Worm (Caenorhabditis elegans) whole organism, L1 larva: ENCODE results near the gene Y75B8A.8.
A peak's percentile ranks its signal among the peaks of the same experiment; 100 is the strongest.

Source experiments
- C34B4.2 ChIP-seq: sonication (generic microtip); optimal IDR thresholded peaks from 2 replicates; lab custom pipeline; 2017; ENCODE audit warnings: mild to moderate bottlenecking, missing genetic modification characterization, missing compliant biosample characterization
- aha-1 ChIP-seq: fragments of 150-350 bp; optimal IDR thresholded peaks from 2 replicates; lab custom pipeline; 2014; ENCODE audit warnings: missing biosample characterization, missing genetic modification characterization
- ama-1 ChIP-seq: fragments of 150-350 bp; optimal IDR thresholded peaks from 2 replicates; lab custom pipeline; 2014
- blmp-1 ChIP-seq: fragments of 150-350 bp; optimal IDR thresholded peaks from 2 replicates; lab custom pipeline; 2014; ENCODE audit warnings: missing biosample characterization, missing genetic modification characterization
- ceh-8 ChIP-seq: fragments of 200-800 bp; sonication (Bioruptor generic); optimal IDR thresholded peaks from 2 replicates; lab custom pipeline; 2018; ENCODE audit warnings: mild to moderate bottlenecking, missing genetic modification characterization, moderate library complexity, missing compliant biosample characterization
- ceh-88 ChIP-seq: fragments of 200-800 bp; sonication (Bioruptor generic); IDR thresholded peaks from 2 replicates; pipeline ENCODE4 v1.3.6; 2022; ENCODE audit warnings: missing genetic modification characterization, missing compliant biosample characterization
- ces-1 ChIP-seq: fragments of 150-350 bp; optimal IDR thresholded peaks from 2 replicates; lab custom pipeline; 2014; ENCODE audit warnings: missing biosample characterization, missing genetic modification reagents, missing genetic modification characterization
- dpl-1 ChIP-seq, 3 experiments: fragments of 150-350 bp in 2 of 3; sonication (generic microtip) in 1 of 3; optimal IDR thresholded peaks; 2 replicates each; lab custom pipeline; 2014 to 2017; ENCODE audit warnings: missing biosample characterization in 3 of 3, missing genetic modification characterization in 3 of 3, missing genetic modification reagents in 3 of 3
- efl-1 ChIP-seq, 4 experiments: fragments of 150-350 bp; optimal IDR thresholded peaks in 3 of 4; peaks in 1 of 4; 1 replicate in 1 of 4; 2 replicates in 3 of 4; lab custom pipeline; 2014; ENCODE audit warnings: missing biosample characterization in 2 of 4, missing genetic modification characterization in 2 of 4, missing genetic modification reagents in 2 of 4
- efl-3 ChIP-seq: fragments of 200-800 bp; sonication (Bioruptor generic); optimal IDR thresholded peaks from 2 replicates; lab custom pipeline; 2018; ENCODE audit warnings: mild to moderate bottlenecking, missing genetic modification characterization, missing compliant biosample characterization
- egl-27 ChIP-seq, 2 experiments: fragments of 150-350 bp in 1 of 2; sonication (generic microtip); optimal IDR thresholded peaks; 3 replicates each; lab custom pipeline; 2017 to 2018; ENCODE audit warnings: missing biosample characterization in 2 of 2, missing genetic modification characterization in 2 of 2, missing genetic modification reagents in 2 of 2
- elt-3 ChIP-seq, 6 experiments: fragments of 150-350 bp in 1 of 6; sonication (generic microtip); optimal IDR thresholded peaks; 2 replicates each; lab custom pipeline; 2017 to 2018; ENCODE audit warnings: missing biosample characterization in 6 of 6, missing genetic modification characterization in 6 of 6, inconsistent platforms in 1 of 6
- fkh-10 ChIP-seq: sonication (generic microtip); optimal IDR thresholded peaks from 2 replicates; lab custom pipeline; 2017; ENCODE audit warnings: missing biosample characterization, missing genetic modification reagents, missing genetic modification characterization
- fkh-4 ChIP-seq: sonication (generic microtip); optimal IDR thresholded peaks from 2 replicates; lab custom pipeline; 2016; ENCODE audit warnings: missing compliant biosample characterization, missing genetic modification characterization, borderline replicate concordance
- fkh-8 ChIP-seq: sonication (generic microtip); optimal IDR thresholded peaks from 2 replicates; lab custom pipeline; 2016; ENCODE audit warnings: mild to moderate bottlenecking, missing genetic modification characterization, missing compliant biosample characterization
- hlh-17 ChIP-seq: fragments of 200-800 bp; sonication (Bioruptor generic); optimal IDR thresholded peaks from 2 replicates; lab custom pipeline; 2018; ENCODE audit warnings: missing genetic modification characterization, mild to moderate bottlenecking, missing compliant biosample characterization, moderate library complexity, borderline replicate concordance
- hpl-2 ChIP-seq: fragments of 150-350 bp; optimal IDR thresholded peaks from 2 replicates; lab custom pipeline; 2014; ENCODE audit warnings: missing biosample characterization, missing genetic modification reagents, missing genetic modification characterization
- isw-1 ChIP-seq: fragments of 200-800 bp; sonication (Bioruptor generic); IDR thresholded peaks from 2 replicates; pipeline ENCODE4 v1.3.6; 2022; ENCODE audit warnings: missing genetic modification characterization, missing compliant biosample characterization
- lin-14 ChIP-seq: fragments of 200-800 bp; sonication (Bioruptor generic); optimal IDR thresholded peaks from 2 replicates; lab custom pipeline; 2018; ENCODE audit warnings: mild to moderate bottlenecking, missing genetic modification characterization, moderate library complexity, missing compliant biosample characterization
- lin-15B ChIP-seq: fragments of 150-350 bp; sonication (generic microtip); optimal IDR thresholded peaks from 3 replicates; lab custom pipeline; 2014; ENCODE audit warnings: missing biosample characterization, missing genetic modification characterization
- mab-9 ChIP-seq: fragments of 200-800 bp; sonication (Bioruptor generic); IDR thresholded peaks from 2 replicates; pipeline ENCODE4 v1.3.6; 2022; ENCODE audit warnings: missing genetic modification reagents, missing genetic modification characterization, missing compliant biosample characterization
- mdl-1 ChIP-seq, 2 experiments: fragments of 150-350 bp; optimal IDR thresholded peaks; 2 replicates each; lab custom pipeline; 2014 to 2017; ENCODE audit warnings: missing biosample characterization in 2 of 2, missing genetic modification characterization in 2 of 2, inconsistent platforms in 1 of 2
- mef-2 ChIP-seq: fragments of 150-350 bp; optimal IDR thresholded peaks from 2 replicates; lab custom pipeline; 2014; ENCODE audit warnings: missing biosample characterization, missing genetic modification characterization
- mep-1 ChIP-seq: fragments of 150-350 bp; optimal IDR thresholded peaks from 2 replicates; lab custom pipeline; 2014; ENCODE audit warnings: missing biosample characterization, missing genetic modification characterization
- nhr-11 ChIP-seq: fragments of 150-350 bp; optimal IDR thresholded peaks from 2 replicates; lab custom pipeline; 2014; ENCODE audit warnings: missing biosample characterization, missing genetic modification characterization
- nhr-20 ChIP-seq: sonication (generic microtip); optimal IDR thresholded peaks from 2 replicates; lab custom pipeline; 2016; ENCODE audit warnings: mild to moderate bottlenecking, missing genetic modification characterization, missing compliant biosample characterization
- nhr-28 ChIP-seq: fragments of 150-350 bp; optimal IDR thresholded peaks from 2 replicates; lab custom pipeline; 2014; ENCODE audit warnings: missing biosample characterization, missing genetic modification characterization
- nhr-47 ChIP-seq: sonication (generic microtip); optimal IDR thresholded peaks from 2 replicates; lab custom pipeline; 2016; ENCODE audit warnings: mild to moderate bottlenecking, missing genetic modification characterization, moderate library complexity, missing compliant biosample characterization
- nhr-71 ChIP-seq: sonication (generic microtip); optimal IDR thresholded peaks from 2 replicates; lab custom pipeline; 2016; ENCODE audit warnings: mild to moderate bottlenecking, missing genetic modification characterization, moderate library complexity, missing compliant biosample characterization
- nhr-84 ChIP-seq: sonication (generic microtip); optimal IDR thresholded peaks from 2 replicates; lab custom pipeline; 2017; ENCODE audit warnings: missing biosample characterization, missing genetic modification characterization
- nhr-85 ChIP-seq: sonication (generic microtip); peaks from one replicate; lab custom pipeline; 2016; ENCODE audit warnings: missing genetic modification characterization, inconsistent platforms, missing compliant biosample characterization
- nhr-90 ChIP-seq: sonication (generic microtip); optimal IDR thresholded peaks from 2 replicates; lab custom pipeline; 2016; ENCODE audit warnings: mild to moderate bottlenecking, missing genetic modification characterization, missing compliant biosample characterization; ENCODE audit not compliant: poor library complexity
- pax-3 ChIP-seq: fragments of 200-800 bp; sonication (Bioruptor generic); optimal IDR thresholded peaks from 2 replicates; lab custom pipeline; 2018; ENCODE audit warnings: mild to moderate bottlenecking, missing genetic modification characterization, moderate library complexity, missing compliant biosample characterization
- snpc-4 ChIP-seq: fragments of 150-350 bp; optimal IDR thresholded peaks from 2 replicates; lab custom pipeline; 2014; ENCODE audit warnings: missing biosample characterization, missing genetic modification characterization
- snu-23 ChIP-seq: sonication (generic microtip); optimal IDR thresholded peaks from 2 replicates; lab custom pipeline; 2016; ENCODE audit warnings: missing genetic modification characterization, missing compliant biosample characterization
- sox-4 ChIP-seq: sonication (generic microtip); optimal IDR thresholded peaks from 2 replicates; lab custom pipeline; 2016; ENCODE audit warnings: missing genetic modification characterization, missing compliant biosample characterization
- sptf-1 ChIP-seq: fragments of 150-350 bp; optimal IDR thresholded peaks from 2 replicates; lab custom pipeline; 2014; ENCODE audit warnings: missing biosample characterization, missing genetic modification characterization
- sup-37 ChIP-seq: fragments of 200-800 bp; sonication (Bioruptor generic); optimal IDR thresholded peaks from 2 replicates; lab custom pipeline; 2018; ENCODE audit warnings: mild to moderate bottlenecking, missing genetic modification characterization, missing compliant biosample characterization
- swsn-7 ChIP-seq: sonication (generic microtip); optimal IDR thresholded peaks from 2 replicates; lab custom pipeline; 2016; ENCODE audit warnings: missing genetic modification characterization, missing compliant biosample characterization
- tlp-1 ChIP-seq: fragments of 150-350 bp; optimal IDR thresholded peaks from 2 replicates; lab custom pipeline; 2014; ENCODE audit warnings: missing biosample characterization, missing genetic modification characterization
- unc-30 ChIP-seq: sonication (generic microtip); optimal IDR thresholded peaks from 2 replicates; lab custom pipeline; 2017; ENCODE audit warnings: missing biosample characterization, missing genetic modification characterization
- unc-62 ChIP-seq: fragments of 150-350 bp; optimal IDR thresholded peaks from 2 replicates; lab custom pipeline; 2014; ENCODE audit warnings: missing biosample characterization, missing genetic modification reagents, missing genetic modification characterization
- vab-15 ChIP-seq: sonication (generic microtip); optimal IDR thresholded peaks from 2 replicates; lab custom pipeline; 2017; ENCODE audit warnings: missing genotype, mild to moderate bottlenecking, missing genetic modification characterization, missing compliant biosample characterization
- xbp-1 ChIP-seq: sonication (generic microtip); optimal IDR thresholded peaks from 2 replicates; lab custom pipeline; 2016; ENCODE audit warnings: missing genetic modification characterization, missing compliant biosample characterization
- zag-1 ChIP-seq: fragments of 150-350 bp; optimal IDR thresholded peaks from 2 replicates; lab custom pipeline; 2014; ENCODE audit warnings: missing biosample characterization, missing genetic modification characterization
- zip-4 ChIP-seq: fragments of 200-800 bp; sonication (Bioruptor generic); optimal IDR thresholded peaks from 2 replicates; lab custom pipeline; 2018; ENCODE audit warnings: mild to moderate bottlenecking, missing genetic modification characterization, moderate library complexity, missing compliant biosample characterization
- ztf-4 ChIP-seq: fragments of 150-350 bp; optimal IDR thresholded peaks from 2 replicates; lab custom pipeline; 2014; ENCODE audit warnings: missing biosample characterization, missing genetic modification characterization

Y75B8A.8 gene

DNA sequence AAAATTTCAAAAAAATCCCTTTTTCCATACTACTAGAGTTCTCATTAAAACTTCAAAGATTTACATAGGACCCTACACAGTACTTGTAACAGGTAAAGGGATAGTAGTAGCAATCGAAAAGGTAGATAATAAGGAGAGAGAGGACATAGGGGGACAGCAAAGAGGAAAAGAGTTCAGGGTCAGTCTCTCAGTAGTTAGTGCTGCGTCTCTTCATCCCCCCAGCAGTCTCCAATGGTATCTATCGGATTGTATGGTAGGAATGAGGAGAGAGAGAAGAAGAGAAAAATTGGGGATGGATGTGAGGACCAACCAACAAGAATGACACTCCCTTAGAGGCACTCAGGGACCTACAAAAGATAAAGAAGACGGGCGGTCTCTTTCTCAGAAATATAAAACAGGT lies 21.1 kb upstream of the Y75B8A.8 start:
- TF ChIP-seq nhr-11 (tag; lab: Kevin White, UChicago) (no peak), snu-23 (GFP tag; lab: Kevin White, UChicago) (peak; percentile 34), mdl-1 (tag; optimal IDR thresholded peaks at IDR 0.05; lab: Kevin White, UChicago) (no peak), egl-27 (tag; optimal IDR thresholded peaks at IDR 0.05; lab: Kevin White, UChicago) (no peak), mef-2 (tag; lab: Kevin White, UChicago) (no peak), lin-14 (peak; percentile 47), ces-1 (GFP tag; lab: Kevin White, UChicago) (no peak), nhr-47 (tag; lab: Kevin White, UChicago) (no peak), nhr-90 (tag; lab: Kevin White, UChicago) (no peak), efl-1 (optimal IDR thresholded peaks at IDR 0.05; lab: Kevin White, UChicago) (no peak), efl-1 (GFP tag; optimal IDR thresholded peaks at IDR 0.05 in 1 of 2; lab: Kevin White, UChicago) (peak in 1 of 2 experiments; percentile 61), unc-62 (GFP tag; lab: Kevin White, UChicago) (no peak), vab-15 (tag; lab: Kevin White, UChicago) (no peak), fkh-10 (GFP tag; lab: Kevin White, UChicago) (no peak), fkh-8 (tag; lab: Kevin White, UChicago) (no peak), nhr-28 (no peak), mab-9 (GFP tag; lab: Robert Waterston, UW) (no peak), fkh-4 (tag; lab: Kevin White, UChicago) (no peak), hlh-17 (GFP tag; lab: Kevin White, UChicago) (no peak), sptf-1 (tag; lab: Kevin White, UChicago) (no peak), lin-15B (no peak), dpl-1 (GFP tag; optimal IDR thresholded peaks at IDR 0.05; lab: Kevin White, UChicago) (no peak), nhr-71 (tag; lab: Kevin White, UChicago) (no peak), nhr-85 (tag; lab: Kevin White, UChicago) (peak; percentile 42), ztf-4 (tag; lab: Kevin White, UChicago) (no peak), C34B4.2 (tag; lab: Kevin White, UChicago) (no peak), mep-1 (tag; lab: Kevin White, UChicago) (peak; percentile 42), elt-3 (tag; optimal IDR thresholded peaks at IDR 0.05; lab: Kevin White, UChicago) (no peak), zip-4 (GFP tag; lab: Kevin White, UChicago) (no peak), nhr-20 (tag; lab: Kevin White, UChicago) (peak; percentile 3), hpl-2 (GFP tag; lab: Kevin White, UChicago) (no peak), ceh-8 (GFP tag; lab: Kevin White, UChicago) (no peak), xbp-1 (tag; lab: Kevin White, UChicago) (no peak), aha-1 (tag; lab: Kevin White, UChicago) (no peak), swsn-7 (tag; lab: Kevin White, UChicago) (no peak), pax-3 (tag; lab: Kevin White, UChicago) (no peak), zag-1 (no peak), isw-1 (GFP tag; lab: Robert Waterston, UW) (no peak), sup-37 (GFP tag; lab: Kevin White, UChicago) (no peak), ama-1 (no peak), nhr-84 (tag; lab: Kevin White, UChicago) (no peak), unc-30 (tag; lab: Kevin White, UChicago) (no peak), snpc-4 (tag; lab: Kevin White, UChicago) (no peak), ceh-88 (GFP tag; lab: Robert Waterston, UW) (no peak), sox-4 (no peak), blmp-1 (tag; lab: Kevin White, UChicago) (peak; percentile 15), tlp-1 (tag; lab: Kevin White, UChicago) (no peak), efl-3 (GFP tag; lab: Kevin White, UChicago) (no peak)
- TF ChIP-seq, all 84 proteins: peak for 7
